Fruit fly (Drosophila melanogaster): ENCODE data around the gene Eig71Eh.

Eig71Eh gene

DNA sequence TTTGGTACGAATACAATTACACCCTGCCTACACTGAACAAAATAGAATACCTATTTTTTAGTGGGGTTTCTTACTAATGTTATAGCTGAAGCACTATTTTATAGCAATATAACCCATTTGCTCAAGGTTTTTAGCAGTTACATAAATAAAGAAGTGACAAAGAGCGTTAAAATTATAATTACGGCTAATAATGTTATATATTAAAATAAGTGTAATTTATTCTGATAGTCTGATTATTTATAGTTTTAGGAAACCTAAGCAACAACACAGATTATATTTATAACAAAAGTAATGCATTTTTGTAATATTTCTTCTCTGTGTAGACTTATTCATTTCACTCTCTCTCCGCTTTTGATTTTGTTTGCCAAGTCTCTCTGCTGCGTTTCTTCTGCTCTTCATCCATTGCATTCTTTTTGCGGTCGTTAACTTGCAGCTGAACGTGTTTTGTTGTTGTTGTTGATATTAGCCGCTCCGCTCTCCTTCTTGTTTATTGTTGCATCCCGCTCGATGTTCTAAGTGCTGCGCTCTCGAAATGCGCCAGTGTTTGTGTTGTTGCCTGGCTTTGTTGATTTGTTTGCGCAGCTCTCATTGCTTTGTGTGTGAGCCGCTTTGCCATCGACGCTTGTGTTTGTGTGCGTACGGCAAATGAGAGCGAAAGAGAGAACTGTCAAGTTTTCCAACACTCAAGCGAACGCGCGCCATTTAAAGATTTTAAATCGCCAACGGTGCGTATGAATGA, 33.4 kb downstream of the Eig71Eh start (continued):
- TF ChIP-seq wek (GFP tag; optimal IDR thresholded peaks at IDR 0.05) (peak; percentile 71), gem (tag; optimal IDR thresholded peaks at IDR 0.05) (peak; percentile 98), CG14050 (GFP tag; IDR thresholded peaks at IDR 0.05) (peak; percentile 63), dimm (GFP tag; IDR thresholded peaks at IDR 0.05) (no peak), CG3726 (GFP tag; IDR thresholded peaks at IDR 0.05) (peak; percentile 73; the same call in 2 of the 3 replicates), dmrt11E (tag; optimal IDR thresholded peaks at IDR 0.05) (peak; percentile 69), CG13287 (GFP tag; IDR thresholded peaks at IDR 0.05; ENCODE audit: partially characterized antibody) (no peak; the same call in 1 of the 2 replicates), CG31388 (GFP tag; optimal IDR thresholded peaks at IDR 0.05) (peak; percentile 55), HLH4C (GFP tag; IDR thresholded peaks at IDR 0.05; ENCODE audit: partially characterized antibody) (no peak), Lhr (GFP tag; optimal IDR thresholded peaks at IDR 0.05) (peak; percentile 70), gce (GFP tag; IDR thresholded peaks at IDR 0.05) (no peak), CG17612 (GFP tag; IDR thresholded peaks at IDR 0.05) (peak; percentile 45; the same call in 1 of the 2 replicates), Oli (tag; optimal IDR thresholded peaks at IDR 0.05) (peak; percentile 95), CG10431 (GFP tag; optimal IDR thresholded peaks at IDR 0.05) (peak; percentile 41), tna (GFP tag; IDR thresholded peaks at IDR 0.05; ENCODE audit: partially characterized antibody) (no peak), CG30403 (GFP tag; optimal IDR thresholded peaks at IDR 0.05) (peak; percentile 95), ewg (GFP tag; optimal IDR thresholded peaks at IDR 0.05) (peak; percentile 82), CG11398 (GFP tag; optimal IDR thresholded peaks at IDR 0.05) (no peak), CG2129 (GFP tag; IDR thresholded peaks at IDR 0.05; ENCODE audit: partially characterized antibody) (no peak), Drgx (GFP tag; IDR thresholded peaks at IDR 0.05) (peak; percentile 90), Blimp-1 (GFP tag; optimal IDR thresholded peaks at IDR 0.05) (peak; percentile 95), pho (GFP tag; optimal IDR thresholded peaks at IDR 0.05) (no peak), B-H1 (GFP tag; IDR thresholded peaks at IDR 0.05) (peak; percentile 82), scrt (GFP tag; optimal IDR thresholded peaks at IDR 0.05) (peak; percentile 78), CG11085 (GFP tag; IDR thresholded peaks at IDR 0.05) (peak; percentile 55; the same call in 1 of the 2 replicates), ttk (GFP tag; IDR thresholded peaks at IDR 0.05) (peak; percentile 84), CG9817 (tag; optimal IDR thresholded peaks at IDR 0.05) (peak; percentile 90), CG4360 (GFP tag; IDR thresholded peaks at IDR 0.05) (peak; percentile 45; the same call in 1 of the 2 replicates), croc (GFP tag; conservative IDR thresholded peaks at IDR 0.05) (peak; percentile 84), PHDP (tag; optimal IDR thresholded peaks at IDR 0.05) (peak; percentile 95), CG43689 (GFP tag; IDR thresholded peaks at IDR 0.05) (peak; percentile 29; the same call in 1 of the 2 replicates), ATbp (GFP tag; optimal IDR thresholded peaks at IDR 0.05) (peak; percentile 92), disco-r (GFP tag; optimal IDR thresholded peaks at IDR 0.05) (no peak), Hr51 (GFP tag; optimal IDR thresholded peaks at IDR 0.05) (peak in 1 of 2 experiments; percentile 95), MBD-R2 (GFP tag; IDR thresholded peaks at IDR 0.05) (no peak), lab (GFP tag; optimal IDR thresholded peaks at IDR 0.05) (peak; percentile 90), CG8388 (GFP tag; optimal IDR thresholded peaks at IDR 0.05) (peak; percentile 93), shn (GFP tag; optimal IDR thresholded peaks at IDR 0.05) (no peak), caup (GFP tag; optimal IDR thresholded peaks at IDR 0.05; ENCODE audit: severe bottlenecking) (peak; percentile 81), CG6683 (GFP tag; optimal IDR thresholded peaks at IDR 0.05) (peak; percentile 84), CG32532 (GFP tag; IDR thresholded peaks at IDR 0.05) (peak; percentile 88), emc (GFP tag; optimal IDR thresholded peaks at IDR 0.05) (peak; percentile 23), HmgD (GFP tag; optimal IDR thresholded peaks at IDR 0.05) (no peak), pzg (GFP tag; optimal IDR thresholded peaks at IDR 0.05) (peak; percentile 20), ara (GFP tag; IDR thresholded peaks at IDR 0.05) (peak; percentile 67), exex (tag; optimal IDR thresholded peaks at IDR 0.05) (peak; percentile 56), CG11695 (GFP tag; IDR thresholded peaks at IDR 0.05) (peak; percentile 89), CG7745 (tag; optimal IDR thresholded peaks at IDR 0.05) (no peak)

Data from whole organism, embryonic.